Worm (Caenorhabditis elegans) whole organism, young adult: ENCODE measurements around the gene npr-24.

Source experiments
- B0019.2 ChIP-seq: fragments of 200-800 bp; sonication (Bioruptor generic); conservative IDR thresholded peaks from 2 replicates; pipeline ENCODE4 v1.3.6; 2022; ENCODE audit warnings: missing genetic modification reagents, missing genetic modification characterization, missing compliant biosample characterization
- B0261.1 ChIP-seq: sonication (generic microtip); optimal IDR thresholded peaks from 2 replicates; lab custom pipeline; 2016; ENCODE audit warnings: mild to moderate bottlenecking, missing genetic modification characterization, moderate library complexity, missing compliant biosample characterization
- C06A6.2 ChIP-seq: fragments of 200-800 bp; sonication (Bioruptor generic); conservative IDR thresholded peaks from 2 replicates; pipeline ENCODE4 v1.3.6; 2022; ENCODE audit warnings: missing genetic modification characterization, missing compliant biosample characterization
- F10E7.11 ChIP-seq: sonication (generic microtip); optimal IDR thresholded peaks from 2 replicates; lab custom pipeline; 2017; ENCODE audit warnings: mild to moderate bottlenecking, missing genetic modification characterization, moderate library complexity, missing compliant biosample characterization
- F23B12.7 ChIP-seq: sonication (generic microtip); optimal IDR thresholded peaks from 2 replicates; lab custom pipeline; 2017; ENCODE audit warnings: missing genetic modification characterization, mild to moderate bottlenecking, missing compliant biosample characterization, antibody characterized with exemption, moderate library complexity; ENCODE audit not compliant: insufficient read depth
- F49E8.2 ChIP-seq: sonication (generic microtip); optimal IDR thresholded peaks from 3 replicates; lab custom pipeline; 2017; ENCODE audit warnings: missing genetic modification characterization, mild to moderate bottlenecking, missing compliant biosample characterization, antibody characterized with exemption, moderate library complexity; ENCODE audit not compliant: insufficient read depth
- K11D2.4 ChIP-seq: fragments of 200-800 bp; sonication (Bioruptor generic); IDR thresholded peaks from 2 replicates; pipeline ENCODE4 v1.3.6; 2022; ENCODE audit warnings: missing genetic modification reagents, missing genetic modification characterization, missing compliant biosample characterization
- K12H6.12 ChIP-seq: fragments of 200-800 bp; sonication (Bioruptor generic); optimal IDR thresholded peaks from 2 replicates; lab custom pipeline; 2018; ENCODE audit warnings: mild to moderate bottlenecking, missing genetic modification characterization, missing compliant biosample characterization
- T07F8.4 ChIP-seq: sonication (generic microtip); optimal IDR thresholded peaks from 2 replicates; lab custom pipeline; 2016; ENCODE audit warnings: mild to moderate bottlenecking, missing genetic modification characterization, moderate library complexity, missing compliant biosample characterization
- attf-3 ChIP-seq: fragments of 200-800 bp; sonication (Bioruptor generic); conservative IDR thresholded peaks from 2 replicates; pipeline ENCODE4 v1.3.6; 2022; ENCODE audit warnings: missing genetic modification reagents, missing genetic modification characterization, missing compliant biosample characterization
- cebp-1 ChIP-seq, 2 experiments: fragments of 200-800 bp in 1 of 2; sonication (Bioruptor generic) in 1 of 2; sonication (generic microtip) in 1 of 2; IDR thresholded peaks in 1 of 2; optimal IDR thresholded peaks in 1 of 2; 2 replicates each; pipeline versions ENCODE4 v1.3.6 to Lab custom; 2017 to 2022; ENCODE audit warnings: missing compliant biosample characterization in 2 of 2, missing genetic modification characterization in 2 of 2, mild to moderate bottlenecking in 1 of 2, missing genetic modification reagents in 1 of 2, moderate library complexity in 1 of 2
- cebp-2 ChIP-seq: fragments of 200-800 bp; sonication (Bioruptor generic); IDR thresholded peaks from 2 replicates; pipeline ENCODE4 v1.3.6; 2022; ENCODE audit warnings: missing genetic modification characterization, missing compliant biosample characterization
- ceh-100 ChIP-seq: fragments of 200-800 bp; sonication (Bioruptor generic); IDR thresholded peaks from 2 replicates; pipeline ENCODE4 v1.3.6; 2022; ENCODE audit warnings: missing genetic modification reagents, missing genetic modification characterization, missing compliant biosample characterization
- ceh-27 ChIP-seq: fragments of 200-800 bp; sonication (Bioruptor generic); optimal IDR thresholded peaks from 2 replicates; lab custom pipeline; 2018; ENCODE audit warnings: mild to moderate bottlenecking, missing genetic modification characterization, moderate library complexity, missing compliant biosample characterization
- ceh-91 ChIP-seq: fragments of 200-800 bp; sonication (Bioruptor generic); IDR thresholded peaks from 2 replicates; pipeline ENCODE4 v1.3.6; 2022; ENCODE audit warnings: missing genetic modification reagents, missing genetic modification characterization, missing compliant biosample characterization
- egl-18 ChIP-seq: fragments of 200-800 bp; sonication (Bioruptor generic); IDR thresholded peaks from 2 replicates; pipeline ENCODE4 v1.3.6; 2022; ENCODE audit warnings: missing genetic modification reagents, missing genetic modification characterization, missing compliant biosample characterization
- egrh-3 ChIP-seq: fragments of 200-800 bp; sonication (Bioruptor generic); IDR thresholded peaks from 2 replicates; pipeline ENCODE4 v1.3.6; 2022; ENCODE audit warnings: missing genetic modification reagents, missing genetic modification characterization, missing compliant biosample characterization
- ekl-4 ChIP-seq: fragments of 200-800 bp; sonication (Bioruptor generic); IDR thresholded peaks from 2 replicates; pipeline ENCODE4 v1.3.6; 2022; ENCODE audit warnings: missing genetic modification reagents, missing genetic modification characterization, missing compliant biosample characterization
- fkh-3 ChIP-seq: sonication (generic microtip); optimal IDR thresholded peaks from 2 replicates; lab custom pipeline; 2016; ENCODE audit warnings: mild to moderate bottlenecking, missing genetic modification characterization, missing compliant biosample characterization
- hmg-1.2 ChIP-seq: fragments of 200-800 bp; sonication (Bioruptor generic); IDR thresholded peaks from 2 replicates; pipeline ENCODE4 v1.3.6; 2022; ENCODE audit warnings: missing genetic modification reagents, missing genetic modification characterization, missing compliant biosample characterization
- lin-35 ChIP-seq, 3 experiments: fragments of 150-350 bp in 2 of 3; sonication (generic microtip) in 1 of 3; optimal IDR thresholded peaks; 2 replicates each; lab custom pipeline; 2014 to 2018; ENCODE audit warnings: missing biosample characterization in 3 of 3, missing genetic modification characterization in 3 of 3, missing genetic modification reagents in 3 of 3
- lin-54 ChIP-seq: fragments of 200-800 bp; sonication (Bioruptor generic); optimal IDR thresholded peaks from 2 replicates; lab custom pipeline; 2018; ENCODE audit warnings: mild to moderate bottlenecking, missing genetic modification characterization, missing compliant biosample characterization
- lsl-1 ChIP-seq: fragments of 200-800 bp; sonication (Bioruptor generic); optimal IDR thresholded peaks from 2 replicates; lab custom pipeline; 2018; ENCODE audit warnings: mild to moderate bottlenecking, missing genetic modification characterization, moderate library complexity, missing compliant biosample characterization
- madf-10 ChIP-seq: sonication (generic microtip); optimal IDR thresholded peaks from 2 replicates; lab custom pipeline; 2016; ENCODE audit warnings: mild to moderate bottlenecking, missing genetic modification characterization, missing compliant biosample characterization
- mcd-1 ChIP-seq: fragments of 200-800 bp; sonication (Bioruptor generic); IDR thresholded peaks from 2 replicates; pipeline ENCODE4 v1.3.6; 2022; ENCODE audit warnings: missing genetic modification reagents, missing genetic modification characterization, missing compliant biosample characterization
- nfyb-1 ChIP-seq: fragments of 200-800 bp; sonication (Bioruptor generic); IDR thresholded peaks from 2 replicates; pipeline ENCODE4 v1.3.6; 2022; ENCODE audit warnings: missing genetic modification reagents, missing genetic modification characterization, missing compliant biosample characterization
- nhr-120 ChIP-seq: fragments of 200-800 bp; sonication (Bioruptor generic); IDR thresholded peaks from 2 replicates; pipeline ENCODE4 v1.3.6; 2022; ENCODE audit warnings: missing genetic modification characterization, missing compliant biosample characterization
- nhr-27 ChIP-seq: fragments of 200-800 bp; sonication (Bioruptor generic); optimal IDR thresholded peaks from 2 replicates; lab custom pipeline; 2018; ENCODE audit warnings: mild to moderate bottlenecking, missing genetic modification characterization, moderate library complexity, missing compliant biosample characterization
- nhr-80 ChIP-seq: sonication (generic microtip); optimal IDR thresholded peaks from 2 replicates; lab custom pipeline; 2016; ENCODE audit warnings: missing genetic modification characterization, missing compliant biosample characterization
- nhr-90 ChIP-seq: sonication (generic microtip); optimal IDR thresholded peaks from 2 replicates; lab custom pipeline; 2016; ENCODE audit warnings: missing genotype, mild to moderate bottlenecking, missing genetic modification characterization, missing compliant biosample characterization
- rcor-1 ChIP-seq: fragments of 200-800 bp; sonication (Bioruptor generic); IDR thresholded peaks from 2 replicates; pipeline ENCODE4 v1.3.6; 2022; ENCODE audit warnings: missing genetic modification reagents, missing genetic modification characterization, missing compliant biosample characterization
- snpc-1.3 ChIP-seq: sonication (generic microtip); optimal IDR thresholded peaks from 2 replicates; lab custom pipeline; 2017; ENCODE audit warnings: missing genetic modification characterization, mild to moderate bottlenecking, missing compliant biosample characterization, antibody characterized with exemption, moderate library complexity, missing genotype, missing genetic modification reagents; ENCODE audit not compliant: insufficient read depth
- tbp1 ChIP-seq: fragments of 200-800 bp; sonication (Bioruptor generic); optimal IDR thresholded peaks from 2 replicates; lab custom pipeline; 2018; ENCODE audit warnings: mild to moderate bottlenecking, missing genetic modification characterization, missing compliant biosample characterization
- tbx-9 ChIP-seq: sonication (generic microtip); optimal IDR thresholded peaks from 2 replicates; lab custom pipeline; 2016; ENCODE audit warnings: borderline replicate concordance, missing genetic modification characterization, inconsistent platforms, missing compliant biosample characterization
- tlf-1 ChIP-seq: fragments of 200-800 bp; sonication (Bioruptor generic); optimal IDR thresholded peaks from 2 replicates; lab custom pipeline; 2018; ENCODE audit warnings: mild to moderate bottlenecking, missing genetic modification characterization, missing compliant biosample characterization
- unc-62 ChIP-seq: fragments of 150-350 bp; optimal IDR thresholded peaks from 2 replicates; lab custom pipeline; 2014; ENCODE audit warnings: missing biosample characterization, missing genetic modification reagents, missing genetic modification characterization
- xnd-1 ChIP-seq: sonication (generic microtip); optimal IDR thresholded peaks from 2 replicates; lab custom pipeline; 2016; ENCODE audit warnings: missing genotype, missing genetic modification reagents, missing genetic modification characterization, missing compliant biosample characterization
- zfh-2 ChIP-seq: fragments of 200-800 bp; sonication (Bioruptor generic); conservative IDR thresholded peaks from 2 replicates; pipeline ENCODE4 v1.3.6; 2022; ENCODE audit warnings: missing genetic modification reagents, missing genetic modification characterization, missing compliant biosample characterization

Gene npr-24

ce11 chrX:17527377-17527776, 40.7 kb upstream of the npr-24 start:
- TF ChIP-seq xnd-1 (tag; lab: Kevin White, UChicago): no peak
- 0 out of 2 replicates have a peak, but pooled peaks have one; percentile 36 for TF ChIP-seq ekl-4 (GFP tag; lab: Robert Waterston, UW)
- TF ChIP-seq unc-62 (GFP tag; lab: Kevin White, UChicago): no peak
- TF ChIP-seq F49E8.2 (tag; lab: Kevin White, UChicago): no peak
- no peak for TF ChIP-seq ceh-27 (GFP tag; lab: Kevin White, UChicago)
- 0 out of 2 replicates have a peak, but pooled peaks have one; percentile 18 for TF ChIP-seq nfyb-1 (GFP tag; lab: Robert Waterston, UW)
- TF ChIP-seq rcor-1 (GFP tag; lab: Robert Waterston, UW): no peak

- 0 out of 2 replicates have a peak, but pooled peaks have one; percentile 15 for TF ChIP-seq K11D2.4
- no peak for TF ChIP-seq B0019.2 (GFP tag; lab: Robert Waterston, UW)
These were observed 34.8 kb upstream of the npr-24 start for ce11 chrX:17521425-17521824.

- peak; percentile 62 for TF ChIP-seq K12H6.12
- TF ChIP-seq hmg-1.2: 0 out of 2 replicates have a peak, but pooled peaks have one; percentile 7
- peak; percentile 83 for TF ChIP-seq zfh-2
- TF ChIP-seq cebp-1 (GFP tag; IDR thresholded peaks at IDR 0.05; lab: Robert Waterston, UW): no peak
- peak; percentile 33 for TF ChIP-seq cebp-1 (tag; optimal IDR thresholded peaks at IDR 0.05; lab: Kevin White, UChicago)
- no peak for TF ChIP-seq B0261.1 (tag; lab: Kevin White, UChicago)
- TF ChIP-seq, all 124 proteins: peak for 4
These were observed 32.8 kb upstream of the npr-24 start for ce11 chrX:17519476-17519875.

- TF ChIP-seq egrh-3 (no peak), lin-54 (GFP tag; lab: Kevin White, UChicago) (no peak), egl-18 (GFP tag; lab: Robert Waterston, UW) (no peak), T07F8.4 (no peak), unc-62 (GFP tag; lab: Kevin White, UChicago) (no peak), snpc-1.3 (no peak), lsl-1 (GFP tag; lab: Kevin White, UChicago) (no peak), C06A6.2 (GFP tag; lab: Robert Waterston, UW) (no peak), ceh-100 (GFP tag; lab: Robert Waterston, UW) (no peak), F23B12.7 (no peak), mcd-1 (GFP tag; lab: Robert Waterston, UW) (no peak), nhr-27 (tag; lab: Kevin White, UChicago) (no peak), lin-35 (GFP tag; optimal IDR thresholded peaks at IDR 0.05; lab: Kevin White, UChicago) (no peak), nhr-90 (tag; lab: Kevin White, UChicago) (no peak), cebp-2 (no peak), tlf-1 (GFP tag; lab: Kevin White, UChicago) (no peak), ceh-91 (GFP tag; lab: Robert Waterston, UW) (no peak), nhr-80 (no peak)
These were observed 31.7 kb upstream of the npr-24 start for ce11 chrX:17518293-17518692.

ce11 chrX:17517872-17518271, 31.2 kb upstream of the npr-24 start:
- no peak for TF ChIP-seq fkh-3 (tag; lab: Kevin White, UChicago)
- no peak for TF ChIP-seq madf-10 (tag; lab: Kevin White, UChicago)
- no peak for TF ChIP-seq C06A6.2 (GFP tag; lab: Robert Waterston, UW)
- TF ChIP-seq attf-3 (GFP tag; lab: Robert Waterston, UW): no peak
- no peak for TF ChIP-seq tbx-9 (tag; lab: Kevin White, UChicago)
- no peak for TF ChIP-seq nhr-120
- TF ChIP-seq tbp1 (GFP tag; lab: Kevin White, UChicago): no peak
- TF ChIP-seq F10E7.11 (tag; lab: Kevin White, UChicago): no peak
- TF ChIP-seq ceh-100 (GFP tag; lab: Robert Waterston, UW): no peak
- no peak for TF ChIP-seq cebp-1 (GFP tag; IDR thresholded peaks at IDR 0.05; lab: Robert Waterston, UW)
- peak; percentile 57 for TF ChIP-seq cebp-1 (tag; optimal IDR thresholded peaks at IDR 0.05; lab: Kevin White, UChicago)
- no peak for TF ChIP-seq egl-18 (GFP tag; lab: Robert Waterston, UW)
- TF ChIP-seq unc-62 (GFP tag; lab: Kevin White, UChicago): peak; percentile 90
